Worm (Caenorhabditis elegans): ENCODE data around the gene srh-229.

ce11 chrV:7460898-7461297, 43.3 kb downstream of the srh-229 start, which contains the start of gene srh-92:
- no peak for TF ChIP-seq zag-1 (tag; optimal IDR thresholded peaks at IDR 0.05)
- no peak for TF ChIP-seq ceh-82 (tag; optimal IDR thresholded peaks at IDR 0.05)
- no peak for TF ChIP-seq R02D3.7 (tag; optimal IDR thresholded peaks at IDR 0.05)
- TF ChIP-seq nhr-10 (tag; optimal IDR thresholded peaks at IDR 0.05): no peak
- no peak for TF ChIP-seq mab-5 (tag; optimal IDR thresholded peaks at IDR 0.05)
- no peak for TF ChIP-seq nhr-12 (tag; optimal IDR thresholded peaks at IDR 0.05)
- no peak for TF ChIP-seq snpc-4 (tag; optimal IDR thresholded peaks at IDR 0.05)
- no peak for TF ChIP-seq unc-39 (tag; optimal IDR thresholded peaks at IDR 0.05)
- TF ChIP-seq ztf-11 (tag; optimal IDR thresholded peaks at IDR 0.05): no peak
- no peak for TF ChIP-seq nhr-77 (tag; optimal IDR thresholded peaks at IDR 0.05)
- no peak for TF ChIP-seq ama-1 (optimal IDR thresholded peaks at IDR 0.05)
- no peak for TF ChIP-seq ZK546.5 (tag; optimal IDR thresholded peaks at IDR 0.05)

Data from whole organism, L2 larva.